Worm (Caenorhabditis elegans) whole organism, young adult: ENCODE data around the gene C54D10.9.

Experiments
- Y53G8AR.9 ChIP-seq: fragments of 200-800 bp; sonication (Bioruptor generic); conservative IDR thresholded peaks from 2 replicates; pipeline ENCODE4 v1.3.6; 2022; ENCODE audit warnings: missing genetic modification reagents, missing genetic modification characterization, missing compliant biosample characterization
- attf-5 ChIP-seq: fragments of 200-800 bp; sonication (Bioruptor generic); optimal IDR thresholded peaks from 2 replicates; lab custom pipeline; 2018; ENCODE audit warnings: mild to moderate bottlenecking, missing genetic modification characterization, missing compliant biosample characterization
- dox-1 ChIP-seq: fragments of 200-800 bp; sonication (Bioruptor generic); IDR thresholded peaks from 2 replicates; pipeline ENCODE4 v1.3.6; 2022; ENCODE audit warnings: missing genetic modification reagents, missing genetic modification characterization, missing compliant biosample characterization
- dpl-1 ChIP-seq: fragments of 150-350 bp; optimal IDR thresholded peaks from 2 replicates; lab custom pipeline; 2014; ENCODE audit warnings: missing biosample characterization, missing genetic modification reagents, missing genetic modification characterization
- gei-17 ChIP-seq: fragments of 200-800 bp; sonication (Bioruptor generic); optimal IDR thresholded peaks from 2 replicates; lab custom pipeline; 2018; ENCODE audit warnings: mild to moderate bottlenecking, missing genetic modification characterization, missing compliant biosample characterization
- lag-1 ChIP-seq: fragments of 200-800 bp; sonication (Bioruptor generic); IDR thresholded peaks from 2 replicates; pipeline ENCODE4 v1.3.6; 2022; ENCODE audit warnings: missing genetic modification reagents, missing genetic modification characterization, missing compliant biosample characterization
- madf-6 ChIP-seq: fragments of 200-800 bp; sonication (Bioruptor generic); IDR thresholded peaks from 2 replicates; pipeline ENCODE4 v1.3.6; 2022; ENCODE audit warnings: missing genetic modification reagents, missing genetic modification characterization, missing compliant biosample characterization
- mxl-1 ChIP-seq: sonication (generic microtip); optimal IDR thresholded peaks from 2 replicates; lab custom pipeline; 2016; ENCODE audit warnings: missing genetic modification characterization, missing compliant biosample characterization
- zim-3 ChIP-seq: sonication (generic microtip); optimal IDR thresholded peaks from 2 replicates; lab custom pipeline; 2017; ENCODE audit warnings: mild to moderate bottlenecking, missing genetic modification characterization, moderate library complexity, missing compliant biosample characterization

DNA sequence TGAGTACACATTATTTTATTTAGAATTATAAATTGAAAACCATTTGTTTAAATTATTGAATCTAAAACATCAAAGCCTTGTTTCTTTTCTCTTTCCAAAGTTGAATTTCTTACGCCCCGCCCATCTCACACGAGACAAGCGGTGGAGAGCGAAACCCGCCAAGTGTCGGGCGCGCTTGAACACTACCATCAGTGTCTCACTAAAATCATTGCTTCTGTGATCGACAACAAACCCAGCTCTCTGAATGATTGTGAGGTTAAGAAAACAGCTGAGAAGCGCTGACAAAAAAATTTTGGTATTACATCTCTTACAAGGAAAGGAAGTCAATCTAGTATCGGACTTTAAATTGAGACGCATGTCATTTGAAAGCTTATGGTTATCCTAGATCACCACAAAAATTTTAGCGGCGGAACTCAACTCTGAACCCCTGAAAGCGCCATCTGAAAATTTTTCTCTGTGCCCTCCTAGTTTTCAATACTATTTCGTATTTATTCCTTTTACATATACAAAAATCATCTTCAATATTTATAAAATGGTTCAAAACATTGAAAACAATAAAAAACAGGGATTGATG is 44.2 kb downstream of the C54D10.9 start:
- TF ChIP-seq gei-17 (GFP tag; lab: Kevin White, UChicago) (no peak), attf-5 (no peak), dox-1 (GFP tag; lab: Robert Waterston, UW) (peak; percentile 94), madf-6 (GFP tag; lab: Robert Waterston, UW) (peak; percentile 89), mxl-1 (no peak), Y53G8AR.9 (GFP tag; lab: Robert Waterston, UW) (peak; percentile 88), lag-1 (GFP tag; lab: Robert Waterston, UW) (no peak), zim-3 (tag; lab: Kevin White, UChicago) (no peak), dpl-1 (GFP tag; lab: Kevin White, UChicago) (no peak)
